Fruit fly (Drosophila melanogaster): ENCODE data around the gene CG43321.
A peak's percentile ranks its signal among the peaks of the same experiment; 100 is the strongest.

CG43321 gene

dm6 chr2L:7051740-7052139 lies 39.7 kb downstream of the CG43321 start:
- TF ChIP-seq cnc (optimal IDR thresholded peaks at IDR 0.05) = no peak
- TF ChIP-seq cic (GFP tag; optimal IDR thresholded peaks at IDR 0.05) = no peak
- TF ChIP-seq CG7101 (tag; optimal IDR thresholded peaks at IDR 0.05) = no peak
- no peak for TF ChIP-seq CG11617 (GFP tag; optimal IDR thresholded peaks at IDR 0.05)
- no peak for TF ChIP-seq CG5204 (GFP tag; optimal IDR thresholded peaks at IDR 0.05)
- TF ChIP-seq CG7045 (GFP tag; optimal IDR thresholded peaks at IDR 0.05) = no peak
- no peak for TF ChIP-seq CG12768 (GFP tag; optimal IDR thresholded peaks at IDR 0.05)
- TF ChIP-seq bab1 (GFP tag; optimal IDR thresholded peaks at IDR 0.05) = no peak

dm6 chr2L:7056189-7056926 lies 44.3 kb downstream of the CG43321 start, which contains the start of gene Mnn1:
Gene Mnn1, plus strand, starts transcription at chr2L:7056301.
- TF ChIP-seq cnc (optimal IDR thresholded peaks at IDR 0.05) (no peak), Mnt (GFP tag; optimal IDR thresholded peaks at IDR 0.05) (peak; percentile 100), kay (GFP tag; ENCODE audit: borderline replicate concordance) (no peak), Crg-1 (GFP tag; optimal IDR thresholded peaks at IDR 0.05) (peak; percentile 79), cic (GFP tag; optimal IDR thresholded peaks at IDR 0.05) (peak; percentile 90), CG7045 (GFP tag; optimal IDR thresholded peaks at IDR 0.05) (peak; percentile 36), CG5204 (GFP tag; optimal IDR thresholded peaks at IDR 0.05) (no peak), ovo (GFP tag; optimal IDR thresholded peaks at IDR 0.05) (peak; percentile 16), CG14711 (tag; optimal IDR thresholded peaks at IDR 0.05) (peak; percentile 49), CG7101 (tag; optimal IDR thresholded peaks at IDR 0.05) (peak; percentile 57), tj (GFP tag; optimal IDR thresholded peaks at IDR 0.05) (peak; percentile 42), CG11617 (GFP tag; optimal IDR thresholded peaks at IDR 0.05) (peak; percentile 63), pad (GFP tag; optimal IDR thresholded peaks at IDR 0.05) (peak; percentile 70), toe (GFP tag; optimal IDR thresholded peaks at IDR 0.05) (no peak), CG33017 (tag; optimal IDR thresholded peaks at IDR 0.05) (peak; percentile 2), CG12768 (GFP tag; optimal IDR thresholded peaks at IDR 0.05) (peak; percentile 40), Clk (GFP tag; optimal IDR thresholded peaks at IDR 0.05) (peak; percentile 52), CG1620 (GFP tag; optimal IDR thresholded peaks at IDR 0.05) (peak; percentile 72), bab1 (GFP tag; optimal IDR thresholded peaks at IDR 0.05) (peak; percentile 77), Hr96 (GFP tag; optimal IDR thresholded peaks at IDR 0.05) (no peak)

dm6 chr2L:7060751-7061150 lies 48.7 kb downstream of the CG43321 start, which contains the start of gene Mst27D:
Gene Mst27D, minus strand, starts transcription at chr2L:7060851.
- no peak for TF ChIP-seq toe (GFP tag; optimal IDR thresholded peaks at IDR 0.05)
- TF ChIP-seq CG1620 (GFP tag; optimal IDR thresholded peaks at IDR 0.05) = no peak
- TF ChIP-seq CG7101 (tag; optimal IDR thresholded peaks at IDR 0.05) = no peak
- TF ChIP-seq Clk (GFP tag; optimal IDR thresholded peaks at IDR 0.05) = no peak
- TF ChIP-seq Hr96 (GFP tag; optimal IDR thresholded peaks at IDR 0.05) = no peak
- TF ChIP-seq kay (GFP tag; ENCODE audit: borderline replicate concordance) = no peak
- TF ChIP-seq cnc (optimal IDR thresholded peaks at IDR 0.05) = no peak
- no peak for TF ChIP-seq bab1 (GFP tag; optimal IDR thresholded peaks at IDR 0.05)
- TF ChIP-seq tj (GFP tag; optimal IDR thresholded peaks at IDR 0.05) = no peak
- no peak for TF ChIP-seq cic (GFP tag; optimal IDR thresholded peaks at IDR 0.05)
- no peak for TF ChIP-seq CG33017 (tag; optimal IDR thresholded peaks at IDR 0.05)
- TF ChIP-seq CG5204 (GFP tag; optimal IDR thresholded peaks at IDR 0.05) = no peak
- no peak for TF ChIP-seq CG12768 (GFP tag; optimal IDR thresholded peaks at IDR 0.05)
- TF ChIP-seq ovo (GFP tag; optimal IDR thresholded peaks at IDR 0.05) = no peak
- TF ChIP-seq pad (GFP tag; optimal IDR thresholded peaks at IDR 0.05) = no peak
- no peak for TF ChIP-seq Mnt (GFP tag; optimal IDR thresholded peaks at IDR 0.05)
- no peak for TF ChIP-seq CG11617 (GFP tag; optimal IDR thresholded peaks at IDR 0.05)
- TF ChIP-seq Crg-1 (GFP tag; optimal IDR thresholded peaks at IDR 0.05) = no peak
- no peak for TF ChIP-seq CG7045 (GFP tag; optimal IDR thresholded peaks at IDR 0.05)
- TF ChIP-seq CG14711 (tag; optimal IDR thresholded peaks at IDR 0.05) = no peak
